Fruit fly (Drosophila melanogaster) whole organism, wandering third instar larva: Measurements from ENCODE around the gene CG31388.

Experiments
- Abd-B ChIP-seq: fragments of >200 bp; optimal IDR thresholded peaks from 2 replicates; lab custom pipeline; 2017; ENCODE audit warnings: missing biosample characterization, missing genetic modification characterization
- CG32264 ChIP-seq: fragments of 200-800 bp; sonication (Bioruptor generic); optimal IDR thresholded peaks from 2 replicates; lab custom pipeline; 2016; ENCODE audit warnings: missing biosample characterization, missing genetic modification characterization
- CG9705 ChIP-seq: fragments of 200-800 bp; sonication (Bioruptor generic); optimal IDR thresholded peaks from 2 replicates; lab custom pipeline; 2018; ENCODE audit warnings: missing biosample characterization, mild to moderate bottlenecking, missing genetic modification characterization
- CrebA ChIP-seq: fragments of 200-800 bp; sonication (Bioruptor generic); optimal IDR thresholded peaks from 2 replicates; lab custom pipeline; 2016; ENCODE audit warnings: missing biosample characterization, mild to moderate bottlenecking, missing genetic modification characterization, borderline replicate concordance
- Dfd ChIP-seq: fragments of >200 bp; optimal IDR thresholded peaks from 2 replicates; lab custom pipeline; 2017; ENCODE audit warnings: missing biosample characterization, missing genetic modification characterization
- Dif ChIP-seq: fragments of 200-275, 200-300 bp; sonication (Bioruptor generic); optimal IDR thresholded peaks from 2 replicates; lab custom pipeline; 2018; ENCODE audit warnings: missing biosample characterization, missing genetic modification characterization; ENCODE audit not compliant: partially characterized antibody
- GATAd ChIP-seq: sonication (Bioruptor generic); optimal IDR thresholded peaks from 2 replicates; lab custom pipeline; 2016; ENCODE audit warnings: missing biosample characterization, missing genetic modification characterization
- HLH106 ChIP-seq: fragments of 200-800 bp; optimal IDR thresholded peaks from 3 replicates; lab custom pipeline; 2019; ENCODE audit warnings: missing biosample characterization, mild to moderate bottlenecking, missing genetic modification characterization, moderate library complexity
- Hnf4 ChIP-seq: fragments of 200-800 bp; sonication (Bioruptor generic); optimal IDR thresholded peaks from 2 replicates; lab custom pipeline; 2016; ENCODE audit warnings: missing biosample characterization, mild to moderate bottlenecking, missing genetic modification characterization
- Hr78 ChIP-seq: fragments of >200 bp; optimal IDR thresholded peaks from 2 replicates; lab custom pipeline; 2017; ENCODE audit warnings: missing biosample characterization, missing genetic modification characterization
- Hr83 ChIP-seq: fragments of 200-300 bp; sonication (Bioruptor generic); optimal IDR thresholded peaks from 2 replicates; lab custom pipeline; 2016; ENCODE audit warnings: missing biosample characterization, mild to moderate bottlenecking, missing genetic modification characterization, moderate library complexity; ENCODE audit not compliant: poor library complexity, severe bottlenecking
- Mio ChIP-seq: sonication (Bioruptor generic); optimal IDR thresholded peaks from 2 replicates; lab custom pipeline; 2016; ENCODE audit warnings: missing biosample characterization, missing genetic modification characterization
- Myc ChIP-seq: fragments of >200 bp; optimal IDR thresholded peaks from 2 replicates; lab custom pipeline; 2017
- N ChIP-seq: fragments of >200 bp; optimal IDR thresholded peaks from 2 replicates; lab custom pipeline; 2018; ENCODE audit warnings: missing biosample characterization, missing external identifiers, missing genetic modification characterization
- Rel ChIP-seq, 2 experiments: fragments of 200-800 bp; sonication (Bioruptor generic) in 1 of 2; optimal IDR thresholded peaks; 2 replicates in 1 of 2; 3 replicates in 1 of 2; lab custom pipeline; 2016 to 2019; ENCODE audit warnings: mild to moderate bottlenecking in 2 of 2, missing biosample characterization in 2 of 2, missing genetic modification characterization in 2 of 2, moderate library complexity in 1 of 2
- Vsx2 ChIP-seq: fragments of 200-300, 225-300 bp; sonication (Bioruptor generic); optimal IDR thresholded peaks from 2 replicates; lab custom pipeline; 2018; ENCODE audit warnings: missing biosample characterization, missing genetic modification characterization; ENCODE audit not compliant: partially characterized antibody
- br ChIP-seq: fragments of 200-800 bp; sonication (Bioruptor generic); optimal IDR thresholded peaks from 2 replicates; lab custom pipeline; 2016; ENCODE audit warnings: missing biosample characterization, missing genetic modification characterization
- brk ChIP-seq: fragments of 200-800 bp; sonication (Bioruptor generic); optimal IDR thresholded peaks from 2 replicates; lab custom pipeline; 2016; ENCODE audit warnings: missing biosample characterization, mild to moderate bottlenecking, missing genetic modification characterization
- dl ChIP-seq, 2 experiments: fragments of 175-275, 200-275 bp in 1 of 2; fragments of 200-275 bp in 1 of 2; sonication (Bioruptor generic); optimal IDR thresholded peaks; lab custom pipeline; 2018; ENCODE audit warnings: mild to moderate bottlenecking in 2 of 2, missing biosample characterization in 2 of 2, missing genetic modification characterization in 2 of 2, moderate library complexity in 2 of 2; ENCODE audit not compliant: partially characterized antibody in 2 of 2, insufficient read depth in 1 of 2
- dmrt93B ChIP-seq: fragments of 200-800 bp; sonication (Bioruptor generic); optimal IDR thresholded peaks from 2 replicates; lab custom pipeline; 2018; ENCODE audit warnings: missing biosample characterization, mild to moderate bottlenecking, missing genetic modification characterization
- dsf ChIP-seq: sonication (Bioruptor generic); optimal IDR thresholded peaks from 2 replicates; lab custom pipeline; 2016; ENCODE audit warnings: missing biosample characterization, missing genetic modification characterization, borderline replicate concordance
- ey ChIP-seq: fragments of 200-800 bp; sonication (Bioruptor generic); optimal IDR thresholded peaks from 2 replicates; lab custom pipeline; 2016; ENCODE audit warnings: missing biosample characterization, missing genetic modification characterization
- foxo ChIP-seq, 2 experiments: fragments of 200-800 bp; sonication (Bioruptor generic); optimal IDR thresholded peaks; 2 replicates in 1 of 2; 3 replicates in 1 of 2; lab custom pipeline; 2016 to 2017; ENCODE audit warnings: missing biosample characterization in 2 of 2, missing genetic modification characterization in 2 of 2
- fru ChIP-seq: fragments of 200-800 bp; sonication (Bioruptor generic); optimal IDR thresholded peaks from 3 replicates; lab custom pipeline; 2016; ENCODE audit warnings: missing biosample characterization, mild to moderate bottlenecking, missing genetic modification characterization
- h ChIP-seq: fragments of 200-800 bp; sonication (Bioruptor generic); optimal IDR thresholded peaks from 3 replicates; lab custom pipeline; 2016; ENCODE audit warnings: missing biosample characterization, mild to moderate bottlenecking, missing genetic modification characterization
- jim ChIP-seq: fragments of 175-275, 200-325 bp; sonication (Bioruptor generic); optimal IDR thresholded peaks from 2 replicates; lab custom pipeline; 2016; ENCODE audit warnings: missing biosample characterization, mild to moderate bottlenecking, missing genetic modification characterization
- pan ChIP-seq: fragments of >200 bp; optimal IDR thresholded peaks from 2 replicates; lab custom pipeline; 2017
- psq ChIP-seq: fragments of 200-800 bp; sonication (Bioruptor generic); optimal IDR thresholded peaks from 3 replicates; lab custom pipeline; 2017; ENCODE audit warnings: missing biosample characterization, mild to moderate bottlenecking, missing genetic modification characterization, moderate library complexity
- rgr ChIP-seq: fragments of 200-800 bp; sonication (Bioruptor generic); optimal IDR thresholded peaks from 3 replicates; lab custom pipeline; 2016; ENCODE audit warnings: missing biosample characterization, mild to moderate bottlenecking, missing genetic modification characterization
- sage ChIP-seq: fragments of 200-800 bp; sonication (Bioruptor generic); optimal IDR thresholded peaks from 2 replicates; lab custom pipeline; 2016; ENCODE audit warnings: missing biosample characterization, mild to moderate bottlenecking, missing genetic modification characterization
- sv ChIP-seq: fragments of 200-800 bp; sonication (Bioruptor generic); optimal IDR thresholded peaks from 3 replicates; lab custom pipeline; 2016; ENCODE audit warnings: missing biosample characterization, missing genetic modification characterization
- tai ChIP-seq: sonication (Bioruptor generic); optimal IDR thresholded peaks from 2 replicates; lab custom pipeline; 2016; ENCODE audit warnings: missing biosample characterization, missing genetic modification characterization
- usp ChIP-seq: fragments of >200 bp; optimal IDR thresholded peaks from 2 replicates; lab custom pipeline; 2017; ENCODE audit warnings: missing biosample characterization, missing genetic modification characterization
- woc ChIP-seq: sonication (Bioruptor generic); optimal IDR thresholded peaks from 2 replicates; lab custom pipeline; 2016; ENCODE audit warnings: missing biosample characterization, mild to moderate bottlenecking, missing genetic modification characterization

CG31388 gene

DNA sequence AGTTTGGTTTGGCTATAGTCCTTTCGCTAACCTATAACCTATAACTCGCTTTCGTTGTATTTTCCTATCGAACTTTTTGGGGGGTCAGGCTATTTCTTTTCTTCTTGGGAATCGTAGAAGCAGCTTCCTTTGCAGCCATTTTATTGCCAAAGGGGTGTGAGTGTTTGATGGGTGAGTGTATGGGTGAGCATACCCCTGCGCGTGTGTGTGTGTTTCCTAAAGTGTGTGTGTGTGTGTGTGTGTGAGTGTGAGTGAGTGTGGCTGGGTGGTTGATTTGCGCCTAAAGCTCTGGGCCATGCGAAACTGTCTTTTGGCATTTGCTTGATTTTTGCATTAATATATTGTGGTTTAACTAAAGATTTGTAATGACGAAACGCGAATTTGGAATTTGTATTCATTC, 16.2 kb downstream of the CG31388 start:
- TF ChIP-seq sv (no peak), Dfd (GFP tag; lab: Kevin White, UChicago) (peak; percentile 66), dl (GFP tag; optimal IDR thresholded peaks at IDR 0.05; lab: Kevin White, UChicago; ENCODE audit: insufficient read depth in 1 of 2, partially characterized antibody in 2 of 2) (no peak), CG9705 (no peak)

DNA sequence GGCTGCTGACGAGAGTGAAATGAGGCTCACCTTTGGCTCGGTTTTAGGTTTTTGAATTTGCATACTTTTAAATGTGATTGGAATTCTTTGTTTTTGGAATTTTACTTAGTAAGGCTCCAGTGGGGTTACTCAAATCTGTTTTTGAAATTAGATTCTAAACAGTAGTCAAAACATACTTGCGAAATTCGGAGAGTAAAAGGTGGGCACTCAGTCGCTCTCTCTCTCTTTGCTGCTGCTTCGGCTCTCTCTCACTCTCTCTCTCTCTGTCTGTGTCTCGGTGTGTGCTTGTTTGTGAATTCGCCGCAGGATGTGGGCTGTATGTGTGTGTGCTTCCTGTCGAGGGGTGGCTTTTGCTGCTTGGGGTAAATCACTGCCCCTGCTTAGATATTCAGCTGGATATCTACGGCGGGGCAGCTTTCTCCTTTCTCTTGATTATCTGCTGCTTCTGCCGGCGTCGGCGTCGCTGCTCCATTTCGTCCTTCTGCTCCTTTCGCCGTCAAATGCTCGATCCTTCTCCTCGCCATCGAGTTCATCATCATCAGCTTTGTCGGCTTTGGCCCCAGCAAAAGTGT, 16.9 kb downstream of the CG31388 start:
- TF ChIP-seq N (GFP tag; lab: Kevin White, UChicago) (no peak), Dif (GFP tag; lab: Kevin White, UChicago) (peak; percentile 24)

DNA sequence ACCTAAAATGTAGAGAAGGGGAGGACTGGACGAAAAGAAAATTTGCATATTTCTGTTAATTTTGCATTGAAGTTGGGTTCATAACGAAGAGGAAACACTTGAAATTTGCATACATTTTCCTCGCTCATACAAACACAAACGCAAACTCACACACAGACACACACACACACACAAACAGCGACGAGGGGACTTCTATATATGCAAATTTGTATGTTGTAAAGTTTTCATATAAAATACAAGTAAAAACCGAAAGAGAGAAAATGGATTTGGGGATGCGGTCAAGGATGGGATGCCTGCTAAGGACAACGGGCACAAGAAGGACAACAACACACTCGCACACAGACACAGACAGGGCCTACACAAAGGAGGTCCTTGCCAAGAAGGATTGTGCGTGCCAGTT, 19.9 kb downstream of the CG31388 start:
- TF ChIP-seq jim (GFP tag; lab: Kevin White, UChicago) (no peak), HLH106 (tag; lab: Kevin White, UChicago) (no peak), GATAd (GFP tag; lab: Kevin White, UChicago) (no peak), psq (GFP tag; lab: Kevin White, UChicago) (no peak), fru (GFP tag; lab: Kevin White, UChicago) (no peak), Hr78 (GFP tag; lab: Kevin White, UChicago) (no peak), Myc (lab: Kevin White, UChicago) (no peak), Abd-B (no peak), Dfd (GFP tag; lab: Kevin White, UChicago) (no peak), dsf (GFP tag; lab: Kevin White, UChicago) (no peak)

DNA sequence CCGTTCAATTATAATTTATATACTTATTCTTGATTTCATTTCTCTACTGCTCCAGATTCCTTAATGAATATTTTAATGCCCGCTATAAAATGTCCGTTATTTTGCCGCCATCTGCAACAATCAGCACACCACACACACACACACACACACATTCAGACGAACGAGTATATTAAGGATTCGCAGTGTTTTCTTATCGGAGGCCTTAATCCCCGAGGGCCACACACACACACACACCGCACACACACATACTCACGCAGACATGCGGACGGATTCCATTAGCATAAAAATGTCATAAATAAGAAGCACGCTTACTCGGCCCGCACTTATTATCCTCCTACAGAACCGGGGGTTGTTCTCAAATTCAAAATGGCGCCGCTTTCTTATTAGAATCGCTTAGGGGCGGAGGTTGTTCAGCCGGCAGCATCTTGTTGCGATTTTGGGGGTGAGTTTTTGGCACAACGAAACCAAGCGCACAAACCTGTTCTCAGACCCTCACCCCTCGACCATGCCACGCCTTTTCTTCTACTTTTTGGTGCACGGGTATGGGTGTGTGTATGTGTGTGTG, 23.4 kb downstream of the CG31388 start:
- TF ChIP-seq Dfd (GFP tag; lab: Kevin White, UChicago) (peak; percentile 62), N (GFP tag; lab: Kevin White, UChicago) (no peak)

DNA sequence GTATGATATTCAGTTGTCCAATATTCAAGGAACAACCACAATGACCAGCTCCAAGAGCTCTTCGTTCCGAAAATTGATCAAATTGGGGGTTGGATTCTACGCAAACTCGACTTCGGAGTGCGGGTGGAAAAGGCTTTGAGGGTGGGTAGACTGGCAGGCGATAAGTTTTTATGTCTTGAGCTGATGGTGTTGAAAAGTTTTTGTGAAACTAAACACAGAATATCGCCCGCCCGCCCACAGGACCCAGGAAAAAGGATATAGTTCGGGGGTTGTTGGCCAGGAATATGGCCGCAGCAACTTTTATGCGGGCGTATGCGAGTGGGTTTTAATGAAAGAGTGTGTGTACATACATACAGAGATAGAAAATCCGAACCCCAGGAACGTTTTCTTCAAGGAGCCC, 26.0 kb downstream of the CG31388 start:
- no peak for TF ChIP-seq CG32264
- TF ChIP-seq dl (GFP tag; optimal IDR thresholded peaks at IDR 0.05; lab: Kevin White, UChicago; ENCODE audit: insufficient read depth in 1 of 2, partially characterized antibody in 2 of 2) = no peak
- no peak for TF ChIP-seq foxo (GFP tag; optimal IDR thresholded peaks at IDR 0.05; lab: Kevin White, UChicago)
- no peak for TF ChIP-seq Myc (lab: Kevin White, UChicago)
- no peak for TF ChIP-seq ey (GFP tag; lab: Kevin White, UChicago)
- TF ChIP-seq woc (GFP tag; lab: Kevin White, UChicago) = no peak
- TF ChIP-seq br (GFP tag; lab: Kevin White, UChicago) = no peak
- TF ChIP-seq GATAd (GFP tag; lab: Kevin White, UChicago) = no peak
- no peak for TF ChIP-seq sage (GFP tag; lab: Kevin White, UChicago)
- no peak for TF ChIP-seq usp
- TF ChIP-seq rgr (GFP tag; lab: Kevin White, UChicago) = no peak
- no peak for TF ChIP-seq Hr78 (GFP tag; lab: Kevin White, UChicago)

DNA sequence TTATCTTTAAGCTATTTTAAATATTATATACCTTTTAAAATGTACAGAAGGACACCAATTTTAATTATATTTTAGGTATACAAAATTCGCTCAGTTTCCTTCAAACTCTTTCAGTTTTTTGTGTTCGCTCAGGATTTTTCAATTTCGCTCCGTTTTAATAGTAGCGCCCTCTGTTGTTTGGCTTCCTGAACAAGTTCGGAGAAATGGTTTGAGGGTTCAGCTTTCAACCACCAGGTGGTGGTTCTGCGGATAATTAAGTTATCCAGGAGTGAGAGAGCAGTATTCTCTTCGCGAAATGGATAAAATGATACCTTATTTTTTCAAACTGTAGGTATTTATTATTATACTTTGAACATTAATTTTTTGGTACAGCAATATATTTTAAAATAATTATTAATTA, 31.4 kb downstream of the CG31388 start:
- TF ChIP-seq dsf (GFP tag; lab: Kevin White, UChicago) (no peak), HLH106 (tag; lab: Kevin White, UChicago) (peak; percentile 10), psq (GFP tag; lab: Kevin White, UChicago) (no peak), Dfd (GFP tag; lab: Kevin White, UChicago) (no peak), dmrt93B (GFP tag; lab: Kevin White, UChicago) (no peak), rgr (GFP tag; lab: Kevin White, UChicago) (peak; percentile 37), sage (GFP tag; lab: Kevin White, UChicago) (no peak), tai (no peak), CG9705 (no peak), usp (no peak), Mio (no peak), Abd-B (no peak), br (GFP tag; lab: Kevin White, UChicago) (peak; percentile 2), dl (GFP tag; optimal IDR thresholded peaks at IDR 0.05; lab: Kevin White, UChicago; ENCODE audit: insufficient read depth in 1 of 2, partially characterized antibody in 2 of 2) (no peak), Hr83 (no peak), sv (peak; percentile 7), brk (GFP tag; lab: Kevin White, UChicago) (no peak), CG32264 (no peak), Vsx2 (GFP tag; lab: Kevin White, UChicago) (no peak), Myc (lab: Kevin White, UChicago) (no peak), pan (lab: Kevin White, UChicago) (no peak), ey (GFP tag; lab: Kevin White, UChicago) (no peak), Rel (GFP tag; optimal IDR thresholded peaks at IDR 0.05; lab: Kevin White, UChicago) (no peak), Rel (tag; optimal IDR thresholded peaks at IDR 0.05; lab: Kevin White, UChicago) (no peak), jim (GFP tag; lab: Kevin White, UChicago) (no peak), Hnf4 (no peak), N (GFP tag; lab: Kevin White, UChicago) (no peak), h (GFP tag; lab: Kevin White, UChicago) (peak; percentile 15), CrebA (no peak), GATAd (GFP tag; lab: Kevin White, UChicago) (no peak), foxo (GFP tag; optimal IDR thresholded peaks at IDR 0.05; lab: Kevin White, UChicago) (peak in 1 of 2 experiments; percentile 11)
